Worm (Caenorhabditis elegans) whole organism, mixed stage, embryonic: ENCODE results near the gene del-6.

Experiments used
- bed-3 ChIP-seq: fragments of 200-800 bp; sonication (Bioruptor generic); optimal IDR thresholded peaks from 3 replicates; lab custom pipeline; 2018; ENCODE audit warnings: mild to moderate bottlenecking, missing genetic modification characterization, moderate library complexity, missing compliant biosample characterization
- blmp-1 ChIP-seq: fragments of 150-350 bp; optimal IDR thresholded peaks from 2 replicates; lab custom pipeline; 2014; ENCODE audit warnings: missing biosample characterization, missing genetic modification characterization
- ceh-39 ChIP-seq: fragments of 150-350 bp; optimal IDR thresholded peaks from 2 replicates; lab custom pipeline; 2014; ENCODE audit warnings: missing biosample characterization, missing genetic modification characterization
- ceh-43 ChIP-seq: fragments of 200-800 bp; sonication (Bioruptor generic); optimal IDR thresholded peaks from 2 replicates; lab custom pipeline; 2018; ENCODE audit warnings: mild to moderate bottlenecking, missing genetic modification characterization, moderate library complexity, missing compliant biosample characterization
- ceh-83 ChIP-seq: fragments of 200-800 bp; sonication (Bioruptor generic); optimal IDR thresholded peaks from 2 replicates; lab custom pipeline; 2018; ENCODE audit warnings: mild to moderate bottlenecking, missing genetic modification characterization, missing compliant biosample characterization
- ces-1 ChIP-seq: fragments of 150-350 bp; optimal IDR thresholded peaks from 2 replicates; lab custom pipeline; 2014; ENCODE audit warnings: missing biosample characterization, missing genetic modification reagents, missing genetic modification characterization
- cnd-1 ChIP-seq: fragments of 200-800 bp; sonication (Bioruptor generic); optimal IDR thresholded peaks from 2 replicates; lab custom pipeline; 2018; ENCODE audit warnings: mild to moderate bottlenecking, missing genetic modification characterization, missing compliant biosample characterization
- drap-1 ChIP-seq: fragments of 200-800 bp; sonication (Bioruptor generic); optimal IDR thresholded peaks from 3 replicates; lab custom pipeline; 2018; ENCODE audit warnings: mild to moderate bottlenecking, missing genetic modification characterization, missing compliant biosample characterization
- elt-1 ChIP-seq: sonication (generic microtip); optimal IDR thresholded peaks from 2 replicates; lab custom pipeline; 2017; ENCODE audit warnings: missing genetic modification characterization, mild to moderate bottlenecking, missing compliant biosample characterization, antibody characterized with exemption, moderate library complexity, borderline replicate concordance; ENCODE audit not compliant: insufficient read depth
- elt-3 ChIP-seq: fragments of 150-350 bp; optimal IDR thresholded peaks from 2 replicates; lab custom pipeline; 2014; ENCODE audit warnings: missing biosample characterization, missing genetic modification characterization
- flh-1 ChIP-seq: fragments of 200-800 bp; sonication (Bioruptor generic); optimal IDR thresholded peaks from 2 replicates; lab custom pipeline; 2018; ENCODE audit warnings: mild to moderate bottlenecking, missing genetic modification characterization, moderate library complexity, missing compliant biosample characterization
- ham-2 ChIP-seq: fragments of 200-800 bp; sonication (Bioruptor generic); optimal IDR thresholded peaks from 2 replicates; lab custom pipeline; 2018; ENCODE audit warnings: mild to moderate bottlenecking, missing genetic modification characterization, missing compliant biosample characterization
- hlh-1 ChIP-seq: fragments of 150-350 bp; optimal IDR thresholded peaks from 2 replicates; lab custom pipeline; 2014; ENCODE audit warnings: missing biosample characterization, missing genetic modification reagents, missing genetic modification characterization
- lin-13 ChIP-seq: fragments of 150-350 bp; optimal IDR thresholded peaks from 2 replicates; lab custom pipeline; 2014; ENCODE audit warnings: missing biosample characterization, missing genetic modification characterization
- lin-32 ChIP-seq: fragments of 200-800 bp; sonication (Bioruptor generic); optimal IDR thresholded peaks from 2 replicates; lab custom pipeline; 2018; ENCODE audit warnings: mild to moderate bottlenecking, missing genetic modification characterization, missing compliant biosample characterization
- lsy-2 ChIP-seq: fragments of 150-350 bp; optimal IDR thresholded peaks from 2 replicates; lab custom pipeline; 2014; ENCODE audit warnings: missing biosample characterization, missing genetic modification characterization
- mab-5 ChIP-seq: fragments of 150-350 bp; optimal IDR thresholded peaks from 2 replicates; lab custom pipeline; 2014; ENCODE audit warnings: missing biosample characterization, missing genetic modification characterization
- mls-2 ChIP-seq: sonication (generic microtip); optimal IDR thresholded peaks from 2 replicates; lab custom pipeline; 2016; ENCODE audit warnings: mild to moderate bottlenecking, missing genetic modification characterization, moderate library complexity, missing compliant biosample characterization
- nhr-12 ChIP-seq: fragments of 150-350 bp; optimal IDR thresholded peaks from 2 replicates; lab custom pipeline; 2014; ENCODE audit warnings: missing biosample characterization, missing genetic modification characterization
- nhr-237 ChIP-seq: fragments of 150-350 bp; optimal IDR thresholded peaks from 2 replicates; lab custom pipeline; 2014; ENCODE audit warnings: missing biosample characterization, missing genetic modification characterization
- nhr-28 ChIP-seq: fragments of 150-350 bp; optimal IDR thresholded peaks from 2 replicates; lab custom pipeline; 2014; ENCODE audit warnings: missing biosample characterization, missing genetic modification characterization
- nhr-76 ChIP-seq: sonication (generic microtip); optimal IDR thresholded peaks from 2 replicates; lab custom pipeline; 2017; ENCODE audit warnings: missing biosample characterization, missing genetic modification characterization
- pha-4 ChIP-seq: fragments of 150-350 bp; optimal IDR thresholded peaks from 2 replicates; lab custom pipeline; 2018; ENCODE audit warnings: missing biosample characterization, missing genetic modification reagents, missing genetic modification characterization
- sem-2 ChIP-seq: fragments of 200-800 bp; sonication (Bioruptor generic); optimal IDR thresholded peaks from 2 replicates; lab custom pipeline; 2018; ENCODE audit warnings: mild to moderate bottlenecking, missing genetic modification characterization, missing compliant biosample characterization
- unc-120 ChIP-seq: sonication (generic microtip); optimal IDR thresholded peaks from 2 replicates; lab custom pipeline; 2017; ENCODE audit warnings: missing genetic modification characterization, missing compliant biosample characterization; ENCODE audit not compliant: poor library complexity, severe bottlenecking
- unc-39 ChIP-seq: fragments of 150-350 bp; optimal IDR thresholded peaks from 2 replicates; lab custom pipeline; 2014; ENCODE audit warnings: missing biosample characterization, missing genetic modification characterization
- unc-62 ChIP-seq: fragments of 150-350 bp; optimal IDR thresholded peaks from 2 replicates; lab custom pipeline; 2014; ENCODE audit warnings: missing biosample characterization, missing genetic modification reagents, missing genetic modification characterization
- zip-8 ChIP-seq: fragments of 150-350 bp; optimal IDR thresholded peaks from 2 replicates; lab custom pipeline; 2014; ENCODE audit warnings: missing biosample characterization, missing genetic modification characterization
- ztf-11 ChIP-seq: fragments of 150-350 bp; optimal IDR thresholded peaks from 2 replicates; lab custom pipeline; 2014; ENCODE audit warnings: missing biosample characterization, missing genetic modification characterization

The del-6 gene

ce11 chrV:10581837-10582300, 9.2 kb downstream of the del-6 start, which contains the start of gene T21C9.6:
Gene T21C9.6, plus strand, starts transcription at chrV:10581887.
- TF ChIP-seq blmp-1 (tag; lab: Kevin White, UChicago) = no peak
- no peak for TF ChIP-seq nhr-12 (tag; lab: Kevin White, UChicago)
- TF ChIP-seq sem-2 (GFP tag; lab: Kevin White, UChicago) = no peak
- no peak for TF ChIP-seq ceh-83 (GFP tag; lab: Kevin White, UChicago)
- no peak for TF ChIP-seq unc-120 (tag; lab: Kevin White, UChicago)
- TF ChIP-seq unc-39 (tag; lab: Kevin White, UChicago) = no peak
- no peak for TF ChIP-seq lin-13 (tag; lab: Kevin White, UChicago)
- no peak for TF ChIP-seq zip-8 (tag; lab: Kevin White, UChicago)
- TF ChIP-seq drap-1 = no peak

- TF ChIP-seq bed-3 (GFP tag; lab: Kevin White, UChicago) (no peak), lin-13 (tag; lab: Kevin White, UChicago) (no peak), nhr-76 (no peak), ceh-43 (no peak), flh-1 (no peak), ham-2 (GFP tag; lab: Kevin White, UChicago) (no peak), ceh-83 (GFP tag; lab: Kevin White, UChicago) (no peak), zip-8 (tag; lab: Kevin White, UChicago) (no peak), elt-3 (tag; lab: Kevin White, UChicago) (no peak), ceh-39 (tag; lab: Kevin White, UChicago) (no peak), ces-1 (GFP tag; lab: Kevin White, UChicago) (no peak), drap-1 (no peak), unc-62 (GFP tag; lab: Kevin White, UChicago) (no peak), lin-32 (GFP tag; lab: Kevin White, UChicago) (no peak), blmp-1 (tag; lab: Kevin White, UChicago) (no peak), elt-1 (tag; lab: Kevin White, UChicago) (no peak)
These were observed 16.0 kb downstream of the del-6 start, which contains the start of gene srg-32 for ce11 chrV:10588694-10589093. Gene srg-32, minus strand, starts transcription at chrV:10588794.

- no peak for TF ChIP-seq ces-1 (GFP tag; lab: Kevin White, UChicago)
These were observed 17.2 kb downstream of the del-6 start, which contains the start of gene ttr-23 for ce11 chrV:10589774-10590528. Gene ttr-23, minus strand, starts transcription at chrV:10589860.

ce11 chrV:10592479-10592878, 19.8 kb downstream of the del-6 start, which contains the start of gene T21C9.9:
Gene T21C9.9, minus strand, starts transcription at chrV:10592579.
- TF ChIP-seq hlh-1 (tag; lab: Kevin White, UChicago) = no peak
- no peak for TF ChIP-seq flh-1
- TF ChIP-seq unc-62 (GFP tag; lab: Kevin White, UChicago) = no peak
- TF ChIP-seq unc-120 (tag; lab: Kevin White, UChicago) = no peak
- TF ChIP-seq ceh-39 (tag; lab: Kevin White, UChicago) = no peak
- TF ChIP-seq mab-5 = no peak
- no peak for TF ChIP-seq sem-2 (GFP tag; lab: Kevin White, UChicago)
- no peak for TF ChIP-seq pha-4 (tag; lab: Kevin White, UChicago)
- no peak for TF ChIP-seq unc-39 (tag; lab: Kevin White, UChicago)
- no peak for TF ChIP-seq ceh-83 (GFP tag; lab: Kevin White, UChicago)
- no peak for TF ChIP-seq nhr-28 (tag; lab: Kevin White, UChicago)

ce11 chrV:10594810-10595209, 22.1 kb downstream of the del-6 start, which contains the start of gene T21C9.11:
Gene T21C9.11, minus strand, starts transcription at chrV:10594910.
- TF ChIP-seq blmp-1 (tag; lab: Kevin White, UChicago) (no peak), nhr-237 (tag; lab: Kevin White, UChicago) (no peak), ceh-39 (tag; lab: Kevin White, UChicago) (no peak), mls-2 (tag; lab: Kevin White, UChicago) (no peak), lin-32 (GFP tag; lab: Kevin White, UChicago) (no peak), nhr-76 (no peak), nhr-12 (tag; lab: Kevin White, UChicago) (no peak), unc-62 (GFP tag; lab: Kevin White, UChicago) (no peak), mab-5 (no peak), zip-8 (tag; lab: Kevin White, UChicago) (no peak), lin-13 (tag; lab: Kevin White, UChicago) (no peak), unc-120 (tag; lab: Kevin White, UChicago) (no peak), ces-1 (GFP tag; lab: Kevin White, UChicago) (no peak), lsy-2 (tag; lab: Kevin White, UChicago) (no peak), ztf-11 (no peak), cnd-1 (tag; lab: Kevin White, UChicago) (no peak), hlh-1 (tag; lab: Kevin White, UChicago) (no peak), ceh-43 (no peak), drap-1 (no peak)
